Worm (Caenorhabditis elegans) whole organism, L2 larva: ENCODE results near the gene gon-14.

Experiments used
- C34F6.9 ChIP-seq: fragments of 150-350 bp; optimal IDR thresholded peaks from 2 replicates; lab custom pipeline; 2014; ENCODE audit warnings: missing biosample characterization, missing genetic modification characterization
- ZK546.5 ChIP-seq: sonication (generic microtip); optimal IDR thresholded peaks from 2 replicates; lab custom pipeline; 2017; ENCODE audit warnings: missing biosample characterization, missing genetic modification characterization
- ama-1 ChIP-seq: fragments of 150-350 bp; optimal IDR thresholded peaks from 2 replicates; lab custom pipeline; 2018; ENCODE audit warnings: inconsistent platforms
- ceh-16 ChIP-seq: fragments of 150-350 bp; optimal IDR thresholded peaks from 2 replicates; lab custom pipeline; 2014; ENCODE audit warnings: missing biosample characterization, missing genetic modification characterization
- unc-39 ChIP-seq: fragments of 150-350 bp; optimal IDR thresholded peaks from 2 replicates; lab custom pipeline; 2014; ENCODE audit warnings: missing biosample characterization, missing genetic modification characterization
- unc-62 ChIP-seq: fragments of 150-350 bp; optimal IDR thresholded peaks from 2 replicates; lab custom pipeline; 2014; ENCODE audit warnings: missing biosample characterization, missing genetic modification reagents, missing genetic modification characterization
- zag-1 ChIP-seq: fragments of 150-350 bp; optimal IDR thresholded peaks from 2 replicates; lab custom pipeline; 2014; ENCODE audit warnings: missing biosample characterization, missing genetic modification characterization

DNA sequence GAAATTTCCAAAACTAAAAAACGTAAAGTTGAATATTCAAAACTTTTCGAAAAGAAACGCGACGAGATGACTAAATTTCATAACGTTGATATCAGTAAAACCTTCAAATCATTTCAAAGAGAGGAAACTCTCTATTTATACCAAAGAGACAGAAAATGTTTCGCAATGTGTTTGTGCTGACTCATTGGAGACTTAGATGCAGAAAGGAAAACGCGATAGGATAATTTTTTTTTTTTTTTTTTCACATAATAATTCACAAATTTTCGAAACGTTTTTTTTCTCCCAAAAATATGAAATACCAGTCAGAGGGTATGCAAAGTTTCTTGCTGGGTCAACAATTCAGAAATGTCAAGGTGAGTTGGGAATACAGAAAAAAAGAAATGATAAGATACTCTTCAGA lies 4.8 kb downstream of the gon-14 start:
- TF ChIP-seq ceh-16 (tag; lab: Kevin White, UChicago) (no peak), unc-39 (tag; lab: Kevin White, UChicago) (no peak), ama-1 (lab: Kevin White, UChicago) (no peak), C34F6.9 (tag; lab: Kevin White, UChicago) (no peak), unc-62 (GFP tag; lab: Kevin White, UChicago) (no peak), zag-1 (tag; lab: Kevin White, UChicago) (no peak), ZK546.5 (tag; lab: Kevin White, UChicago) (no peak)
